Fruit fly (Drosophila melanogaster) whole organism, pupa: Measurements from ENCODE around the gene CG42752.

ENCODE experiments used
- CG10348 ChIP-seq: fragments of 200-800 bp; sonication (Bioruptor generic); IDR thresholded peaks from 2 replicates; pipeline ENCODE4 v1.3.6; 2022; ENCODE audit warnings: missing biosample characterization, missing genetic modification characterization
- CG12605 ChIP-seq: fragments of 200-800 bp; sonication (Bioruptor generic); IDR thresholded peaks from 2 replicates; pipeline ENCODE4 v1.3.6; 2022; ENCODE audit warnings: missing biosample characterization, missing genetic modification characterization
- CG13204 ChIP-seq: fragments of 200-800 bp; sonication (Bioruptor generic); optimal IDR thresholded peaks from 2 replicates; lab custom pipeline; 2018; ENCODE audit warnings: missing biosample characterization, mild to moderate bottlenecking, missing genetic modification characterization, moderate library complexity
- CG14655 ChIP-seq: fragments of 200-800 bp; sonication (Bioruptor generic); optimal IDR thresholded peaks from 3 replicates; lab custom pipeline; 2017; ENCODE audit warnings: mild to moderate bottlenecking, missing biosample characterization, missing genetic modification reagents, missing genetic modification characterization
- CG15710 ChIP-seq: fragments of 200-800 bp; sonication (Bioruptor generic); optimal IDR thresholded peaks from 2 replicates; lab custom pipeline; 2018; ENCODE audit warnings: missing biosample characterization, mild to moderate bottlenecking, missing genetic modification characterization, moderate library complexity
- CG17806 ChIP-seq: fragments of 200-800 bp; sonication (Bioruptor generic); optimal IDR thresholded peaks from 2 replicates; lab custom pipeline; 2018; ENCODE audit warnings: missing biosample characterization, mild to moderate bottlenecking, missing genetic modification characterization, moderate library complexity
- CG32121 ChIP-seq: fragments of 200-800 bp; sonication (Bioruptor generic); IDR thresholded peaks from 2 replicates; pipeline ENCODE4 v1.3.6; 2022; ENCODE audit warnings: missing biosample characterization, missing genetic modification characterization
- CG34367 ChIP-seq: fragments of 200-800 bp; sonication (Bioruptor generic); optimal IDR thresholded peaks from 2 replicates; lab custom pipeline; 2018; ENCODE audit warnings: missing biosample characterization, mild to moderate bottlenecking, missing genetic modification characterization
- CG4496 ChIP-seq: fragments of 200-800 bp; sonication (Bioruptor generic); IDR thresholded peaks from 3 replicates; pipeline ENCODE4 v1.3.6; 2022; ENCODE audit warnings: missing biosample characterization, missing genetic modification characterization
- CG8159 ChIP-seq: fragments of 200-800 bp; sonication (Bioruptor generic); optimal IDR thresholded peaks from 3 replicates; lab custom pipeline; 2018; ENCODE audit warnings: missing biosample characterization, mild to moderate bottlenecking, missing genetic modification characterization, moderate library complexity
- CG8301 ChIP-seq: fragments of 200-800 bp; sonication (Bioruptor generic); optimal IDR thresholded peaks from 2 replicates; lab custom pipeline; 2018; ENCODE audit warnings: missing biosample characterization, mild to moderate bottlenecking, missing genetic modification characterization
- CG9948 ChIP-seq: fragments of 200-800 bp; sonication (Bioruptor generic); optimal IDR thresholded peaks from 2 replicates; lab custom pipeline; 2018; ENCODE audit warnings: missing biosample characterization, mild to moderate bottlenecking, missing genetic modification characterization, moderate library complexity
- D1 ChIP-seq: fragments of 200-800 bp; sonication (Bioruptor generic); optimal IDR thresholded peaks from 2 replicates; lab custom pipeline; 2018; ENCODE audit warnings: missing biosample characterization, mild to moderate bottlenecking, missing genetic modification characterization, moderate library complexity
- EcR ChIP-seq: fragments of 200-800 bp; sonication (Bioruptor generic); optimal IDR thresholded peaks from 3 replicates; lab custom pipeline; 2019; ENCODE audit warnings: missing biosample characterization, missing genetic modification characterization, mild to moderate bottlenecking, moderate library complexity, missing genetic modification reagents
- Ets98B ChIP-seq: fragments of 200-800 bp; sonication (Bioruptor generic); IDR thresholded peaks from 2 replicates; pipeline ENCODE4 v1.3.6; 2022; ENCODE audit warnings: missing biosample characterization, missing genetic modification characterization
- Pif1A ChIP-seq: fragments of 200-800 bp; sonication (Bioruptor generic); optimal IDR thresholded peaks from 3 replicates; lab custom pipeline; 2016; ENCODE audit warnings: missing biosample characterization, missing genetic modification characterization
- Pif1B ChIP-seq: fragments of 200-800 bp; sonication (Bioruptor generic); optimal IDR thresholded peaks from 3 replicates; lab custom pipeline; 2016; ENCODE audit warnings: missing biosample characterization, missing genetic modification characterization
- Snoo ChIP-seq: fragments of 200-800 bp; sonication (Bioruptor generic); optimal IDR thresholded peaks from 3 replicates; lab custom pipeline; 2017; ENCODE audit warnings: missing biosample characterization, mild to moderate bottlenecking, missing genetic modification characterization, inconsistent platforms
- fd96Ca ChIP-seq: fragments of 200-800 bp; sonication (Bioruptor generic); IDR thresholded peaks from 3 replicates; pipeline ENCODE4 v1.3.6; 2022; ENCODE audit warnings: missing biosample characterization, missing genetic modification characterization
- gl ChIP-seq: fragments of 200-800 bp; sonication (Bioruptor generic); optimal IDR thresholded peaks from 2 replicates; lab custom pipeline; 2018; ENCODE audit warnings: missing biosample characterization, mild to moderate bottlenecking, missing genetic modification characterization
- rn ChIP-seq: fragments of 200-800 bp; sonication (Bioruptor generic); IDR thresholded peaks from 2 replicates; pipeline ENCODE4 v1.3.6; 2022; ENCODE audit warnings: missing biosample characterization, missing genetic modification characterization

CG42752 gene

DNA sequence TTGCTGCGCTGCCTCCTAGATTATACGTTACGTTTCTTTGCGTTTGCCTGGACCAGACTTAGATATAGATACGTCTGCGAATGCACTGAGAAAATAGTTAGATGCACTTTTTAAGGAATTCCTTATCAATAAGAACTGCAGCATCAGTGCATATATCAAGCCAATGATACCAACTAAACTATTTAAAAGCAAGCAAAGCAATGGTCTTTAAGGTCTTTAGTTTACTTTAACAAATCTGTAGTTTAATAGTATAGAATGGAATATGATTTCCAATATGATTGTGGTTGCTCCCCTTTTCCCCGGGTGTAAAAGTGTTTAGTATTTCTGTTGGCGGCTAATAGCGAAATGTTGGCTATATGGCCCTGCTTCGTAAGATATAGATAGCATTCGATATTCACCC, 6.8 kb upstream of the CG42752 start:
- TF ChIP-seq Pif1A (GFP tag; lab: Kevin White, UChicago) (no peak), D1 (tag; lab: Kevin White, UChicago) (no peak), CG8159 (no peak), EcR (no peak), CG14655 (peak; percentile 74), CG17806 (tag; lab: Kevin White, UChicago) (no peak), Snoo (no peak), CG4496 (GFP tag; lab: Robert Waterston, UW) (0 out of 3 replicates have a peak, but pooled peaks have one; percentile 15), CG9948 (tag; lab: Kevin White, UChicago) (no peak), CG15710 (tag; lab: Kevin White, UChicago) (no peak), fd96Ca (GFP tag; lab: Robert Waterston, UW) (no peak), CG10348 (GFP tag; lab: Robert Waterston, UW) (0 out of 2 replicates have a peak, but pooled peaks have one; percentile 22), gl (tag; lab: Kevin White, UChicago) (no peak), CG8301 (tag; lab: Kevin White, UChicago) (peak; percentile 77), Pif1B (no peak), rn (GFP tag; lab: Robert Waterston, UW) (no peak), Ets98B (GFP tag; lab: Robert Waterston, UW) (peak; percentile 38), CG12605 (GFP tag; lab: Robert Waterston, UW) (no peak), CG34367 (tag; lab: Kevin White, UChicago) (no peak), CG32121 (GFP tag; lab: Robert Waterston, UW) (peak; percentile 47; the same call in 1 of the 2 replicates), CG13204 (GFP tag; lab: Kevin White, UChicago) (no peak)

DNA sequence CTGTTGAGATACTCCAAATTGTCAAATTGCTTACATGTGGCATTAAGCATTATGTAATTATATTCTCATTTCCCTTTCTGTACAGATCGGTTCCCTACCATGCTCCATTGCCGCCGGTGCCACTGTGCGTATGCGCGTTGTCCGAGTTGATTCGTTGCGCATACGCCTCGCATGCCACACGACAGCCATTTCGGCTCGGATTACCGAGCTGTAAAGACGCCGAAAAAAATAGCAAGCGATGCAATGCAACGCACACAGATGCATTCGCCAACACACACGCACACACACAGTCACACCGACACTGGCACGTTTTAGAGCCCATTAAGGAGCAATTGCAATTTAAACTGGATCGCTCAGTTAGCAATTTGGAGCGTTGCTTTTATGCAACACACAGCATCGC, 5.5 kb upstream of the CG42752 start:
- no peak for TF ChIP-seq EcR
- TF ChIP-seq CG14655, result no peak
- 0 out of 3 replicates have a peak, but pooled peaks have one; percentile 43 for TF ChIP-seq fd96Ca (GFP tag; lab: Robert Waterston, UW)
- TF ChIP-seq CG4496 (GFP tag; lab: Robert Waterston, UW), result peak; percentile 77
- TF ChIP-seq rn (GFP tag; lab: Robert Waterston, UW), result no peak

DNA sequence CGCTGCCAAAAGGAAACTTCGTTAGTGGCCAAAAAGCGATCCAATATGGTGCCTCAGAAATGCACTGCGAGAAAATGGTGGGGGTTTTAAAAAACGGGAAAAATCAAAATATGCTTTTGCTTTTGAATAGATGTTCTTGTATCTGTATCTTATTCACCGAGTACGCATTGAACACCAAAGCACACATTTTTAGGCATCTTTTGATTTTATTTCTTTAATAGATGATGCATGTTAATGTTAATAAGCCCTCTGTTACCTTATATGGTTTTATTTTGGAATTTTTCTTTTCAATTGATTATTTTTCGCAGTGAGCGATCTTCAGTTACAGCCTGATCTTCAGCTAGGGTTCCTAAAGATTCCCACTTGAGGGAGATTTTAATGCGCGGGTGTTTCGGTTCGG, 4.0 kb upstream of the CG42752 start:
- TF ChIP-seq CG17806 (tag; lab: Kevin White, UChicago) (peak; percentile 15), CG8301 (tag; lab: Kevin White, UChicago) (peak; percentile 70), CG14655 (peak; percentile 80), fd96Ca (GFP tag; lab: Robert Waterston, UW) (peak; percentile 70; the same call in 2 of the 3 replicates), Ets98B (GFP tag; lab: Robert Waterston, UW) (peak; percentile 56), CG8159 (peak; percentile 18), CG15710 (tag; lab: Kevin White, UChicago) (no peak), CG13204 (GFP tag; lab: Kevin White, UChicago) (no peak), CG10348 (GFP tag; lab: Robert Waterston, UW) (peak; percentile 60; the same call in 1 of the 2 replicates), CG4496 (GFP tag; lab: Robert Waterston, UW) (peak; percentile 63), Snoo (no peak), gl (tag; lab: Kevin White, UChicago) (no peak), Pif1A (GFP tag; lab: Kevin White, UChicago) (peak; percentile 32), CG32121 (GFP tag; lab: Robert Waterston, UW) (peak; percentile 75; the same call in 1 of the 2 replicates), Pif1B (peak; percentile 37), CG9948 (tag; lab: Kevin White, UChicago) (peak; percentile 31), CG12605 (GFP tag; lab: Robert Waterston, UW) (0 out of 2 replicates have a peak, but pooled peaks have one; percentile 22)
- TF ChIP-seq, all 21 proteins: peak for 13

DNA sequence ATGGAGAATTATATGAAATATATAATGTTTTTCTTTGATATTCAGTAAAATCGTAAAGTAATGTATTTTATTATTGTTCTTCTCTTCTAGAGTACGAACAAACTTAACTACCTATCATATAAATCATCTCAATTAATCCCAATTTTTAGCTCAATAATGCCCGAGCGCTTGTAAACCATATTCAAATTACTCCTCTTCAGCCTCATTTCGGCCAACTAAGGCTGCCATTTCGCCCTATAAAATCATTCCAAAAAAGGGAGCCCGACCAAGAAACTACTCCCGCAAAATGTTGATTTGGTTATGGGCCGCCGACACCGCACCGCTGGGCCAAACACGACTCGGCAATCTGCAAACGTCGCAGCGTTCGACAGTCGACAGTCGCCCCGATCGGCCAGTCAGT, 2.8 kb upstream of the CG42752 start:
- TF ChIP-seq CG14655, result peak; percentile 54
- peak; percentile 24; the same call in 1 of the 2 replicates for TF ChIP-seq CG32121 (GFP tag; lab: Robert Waterston, UW)
- TF ChIP-seq CG17806 (tag; lab: Kevin White, UChicago), result no peak
- no peak for TF ChIP-seq CG13204 (GFP tag; lab: Kevin White, UChicago)

DNA sequence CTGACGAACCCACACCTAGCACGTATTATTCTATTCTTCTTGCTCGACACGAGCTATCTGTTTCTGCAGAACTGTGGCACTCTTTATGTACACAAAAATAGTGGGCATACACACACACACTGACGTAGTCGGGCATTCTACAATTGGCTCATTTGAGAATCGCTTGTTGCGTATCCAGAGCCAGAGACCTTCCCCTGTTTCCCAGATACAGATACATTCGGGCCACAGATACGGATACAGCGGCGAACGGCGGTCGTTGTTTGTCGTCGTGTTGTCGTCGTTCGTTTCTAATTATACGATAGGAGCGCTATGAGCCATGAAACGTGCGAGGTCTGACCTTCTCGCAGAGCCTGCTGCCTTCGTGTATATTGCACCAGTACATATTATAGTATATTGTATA, 2.7 kb downstream of the CG42752 start:
- TF ChIP-seq Pif1A (GFP tag; lab: Kevin White, UChicago), result no peak
- TF ChIP-seq CG32121 (GFP tag; lab: Robert Waterston, UW), result 0 out of 2 replicates have a peak, but pooled peaks have one; percentile 38
- TF ChIP-seq CG8301 (tag; lab: Kevin White, UChicago), result no peak

DNA sequence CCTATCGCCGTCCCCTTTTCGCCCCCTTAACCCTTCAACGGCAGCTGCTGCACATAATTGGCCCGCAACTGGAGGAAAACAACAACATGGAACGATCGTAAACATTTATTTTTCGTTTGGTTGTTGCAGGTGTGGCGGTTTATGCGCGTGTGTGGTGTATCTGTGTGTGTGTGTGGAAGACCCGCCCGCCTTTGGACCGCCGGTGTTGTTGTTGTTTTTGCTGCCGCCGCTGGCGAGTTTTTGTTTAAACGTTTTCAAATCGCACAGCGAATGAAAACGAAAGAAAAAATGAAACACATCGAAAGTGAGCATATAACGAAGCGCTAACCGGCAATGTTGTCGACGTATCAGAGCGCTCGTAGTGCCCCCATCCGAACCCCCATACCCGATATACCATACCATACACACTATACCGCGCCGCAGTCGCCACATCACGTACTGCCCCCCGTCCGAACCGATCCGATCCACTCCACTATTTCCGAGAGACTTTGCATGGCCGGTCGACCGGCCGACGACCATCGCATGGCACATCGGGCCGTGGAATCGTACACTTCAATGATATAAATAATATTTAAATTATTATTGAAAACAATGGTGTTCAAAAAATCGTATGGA, 4.2 kb downstream of the CG42752 start:
- no peak; the same call in 1 of the 2 replicates for TF ChIP-seq Ets98B (GFP tag; lab: Robert Waterston, UW)
- no peak for TF ChIP-seq CG17806 (tag; lab: Kevin White, UChicago)
- TF ChIP-seq CG9948 (tag; lab: Kevin White, UChicago), result no peak
- TF ChIP-seq CG13204 (GFP tag; lab: Kevin White, UChicago), result peak; percentile 45
- no peak for TF ChIP-seq gl (tag; lab: Kevin White, UChicago)
- TF ChIP-seq Pif1A (GFP tag; lab: Kevin White, UChicago), result no peak
- TF ChIP-seq rn (GFP tag; lab: Robert Waterston, UW), result no peak
- peak; percentile 7; the same call in 1 of the 2 replicates for TF ChIP-seq CG32121 (GFP tag; lab: Robert Waterston, UW)
- TF ChIP-seq CG8301 (tag; lab: Kevin White, UChicago), result no peak
- TF ChIP-seq CG12605 (GFP tag; lab: Robert Waterston, UW), result peak; percentile 10; the same call in 1 of the 2 replicates
- no peak for TF ChIP-seq CG34367 (tag; lab: Kevin White, UChicago)
- no peak for TF ChIP-seq Pif1B
- no peak for TF ChIP-seq EcR
- TF ChIP-seq CG8159, result no peak
- no peak for TF ChIP-seq CG14655
- no peak for TF ChIP-seq Snoo
- TF ChIP-seq fd96Ca (GFP tag; lab: Robert Waterston, UW), result 0 out of 3 replicates have a peak, but pooled peaks have one; percentile 33
- no peak for TF ChIP-seq CG15710 (tag; lab: Kevin White, UChicago)
- 0 out of 3 replicates have a peak, but pooled peaks have one; percentile 32 for TF ChIP-seq CG4496 (GFP tag; lab: Robert Waterston, UW)
- no peak for TF ChIP-seq D1 (tag; lab: Kevin White, UChicago)
- 0 out of 2 replicates have a peak, but pooled peaks have one; percentile 35 for TF ChIP-seq CG10348 (GFP tag; lab: Robert Waterston, UW)
